Worm (Caenorhabditis elegans): ENCODE data around the gene F56H9.2.

F56H9.2 gene

DNA sequence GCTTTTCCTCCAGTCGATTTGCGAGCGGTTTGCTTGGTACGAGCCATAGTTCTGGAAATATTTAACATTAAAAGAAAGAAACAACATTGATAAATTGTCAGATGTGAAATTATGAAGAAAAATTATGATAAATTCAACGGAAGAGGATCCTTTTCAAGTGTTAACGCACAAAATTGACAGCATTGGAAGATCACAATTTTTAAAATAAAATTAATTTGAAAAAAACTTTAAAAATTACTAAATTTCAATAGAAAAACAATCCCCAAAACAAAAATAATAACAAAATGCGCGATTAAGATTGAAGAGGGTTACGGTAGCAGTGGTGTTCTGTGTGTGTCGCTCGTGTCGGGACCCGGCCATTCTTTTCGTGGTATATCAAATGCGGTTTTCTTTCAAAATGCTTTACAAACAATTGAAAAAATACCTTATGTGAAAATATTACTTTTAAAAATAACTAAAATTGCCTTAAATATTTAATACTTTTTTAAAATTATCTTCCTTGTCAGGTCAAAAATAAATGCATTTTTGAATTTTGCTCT lies 22.9 kb downstream of the F56H9.2 start, which contains the start of gene his-74:
Gene his-74 (minus strand): TSS at position 51 of the 539 bp plus-strand sequence.
- TF ChIP-seq lin-39 (tag; optimal IDR thresholded peaks at IDR 0.05) (no peak), nhr-237 (tag; optimal IDR thresholded peaks at IDR 0.05) (no peak), ceh-16 (tag; optimal IDR thresholded peaks at IDR 0.05) (no peak), R02D3.7 (tag; optimal IDR thresholded peaks at IDR 0.05) (no peak), hmg-11 (tag; optimal IDR thresholded peaks at IDR 0.05) (no peak), ama-1 (optimal IDR thresholded peaks at IDR 0.05) (no peak), nhr-67 (tag; optimal IDR thresholded peaks at IDR 0.05) (no peak), aly-2 (tag; optimal IDR thresholded peaks at IDR 0.05) (no peak), ceh-82 (tag; optimal IDR thresholded peaks at IDR 0.05) (no peak), eor-1 (tag; optimal IDR thresholded peaks at IDR 0.05) (no peak)

DNA sequence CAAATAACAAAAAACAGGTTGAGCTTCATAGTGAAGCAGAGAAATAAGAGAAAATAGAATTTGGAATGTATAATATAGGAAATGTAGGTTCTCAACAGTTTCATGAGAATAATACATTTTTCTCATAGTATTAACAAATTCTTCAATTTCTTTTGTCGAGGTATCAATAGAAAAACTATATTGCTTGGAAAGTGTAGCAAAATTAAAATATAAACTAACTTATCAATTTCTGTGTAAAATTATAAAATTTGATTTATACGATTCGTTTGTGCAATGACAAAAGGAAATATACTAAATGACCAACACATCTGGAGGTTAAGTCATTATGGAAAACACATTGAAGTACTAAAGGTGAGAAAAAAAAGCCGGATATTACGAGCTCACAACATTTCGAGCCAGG lies 24.2 kb downstream of the F56H9.2 start, which contains the start of gene W05B10.3:
Gene W05B10.3 (minus strand): TSS at position 101 of the 400 bp plus-strand sequence.
- TF ChIP-seq fkh-2 (tag; optimal IDR thresholded peaks at IDR 0.05) (no peak), nhr-28 (tag; optimal IDR thresholded peaks at IDR 0.05) (no peak), fos-1 (tag; optimal IDR thresholded peaks at IDR 0.05) (no peak), lin-39 (tag; optimal IDR thresholded peaks at IDR 0.05) (no peak), nhr-77 (tag; optimal IDR thresholded peaks at IDR 0.05) (no peak), nhr-23 (tag; optimal IDR thresholded peaks at IDR 0.05) (no peak)

DNA sequence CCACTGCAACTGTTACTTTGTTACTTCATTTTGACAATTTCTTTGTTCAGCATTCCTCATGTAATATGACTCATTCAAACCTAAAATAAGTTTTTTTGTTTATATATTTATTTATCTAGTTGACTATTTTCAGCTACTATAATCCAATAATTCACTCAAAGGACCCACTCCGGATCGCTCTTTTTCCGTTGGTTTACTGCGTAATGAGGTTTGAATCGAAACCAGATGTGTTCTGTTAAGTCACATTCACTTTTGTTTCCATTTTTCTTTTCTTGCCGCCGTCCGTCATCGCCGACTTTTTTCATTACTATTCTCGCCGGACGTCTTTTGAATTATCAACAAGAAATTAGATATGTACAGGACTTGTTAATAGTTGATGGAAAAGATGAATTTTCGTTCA lies 25.9 kb downstream of the F56H9.2 start:
- no peak for TF ChIP-seq fkh-10 (GFP tag; optimal IDR thresholded peaks at IDR 0.05)
- TF ChIP-seq unc-62 (GFP tag; optimal IDR thresholded peaks at IDR 0.05) = no peak
- TF ChIP-seq ceh-16 (tag; optimal IDR thresholded peaks at IDR 0.05) = no peak
- no peak for TF ChIP-seq nhr-43 (tag; optimal IDR thresholded peaks at IDR 0.05; ENCODE audit: poor library complexity, severe bottlenecking)
- TF ChIP-seq daf-12 (tag; optimal IDR thresholded peaks at IDR 0.05) = no peak
- TF ChIP-seq tbx-2 (tag; optimal IDR thresholded peaks at IDR 0.05) = no peak
- no peak for TF ChIP-seq ceh-9 (tag; optimal IDR thresholded peaks at IDR 0.05)
- TF ChIP-seq ztf-4 (tag; optimal IDR thresholded peaks at IDR 0.05) = no peak
- TF ChIP-seq nhr-67 (tag; optimal IDR thresholded peaks at IDR 0.05) = no peak
- no peak for TF ChIP-seq nhr-77 (tag; optimal IDR thresholded peaks at IDR 0.05)

DNA sequence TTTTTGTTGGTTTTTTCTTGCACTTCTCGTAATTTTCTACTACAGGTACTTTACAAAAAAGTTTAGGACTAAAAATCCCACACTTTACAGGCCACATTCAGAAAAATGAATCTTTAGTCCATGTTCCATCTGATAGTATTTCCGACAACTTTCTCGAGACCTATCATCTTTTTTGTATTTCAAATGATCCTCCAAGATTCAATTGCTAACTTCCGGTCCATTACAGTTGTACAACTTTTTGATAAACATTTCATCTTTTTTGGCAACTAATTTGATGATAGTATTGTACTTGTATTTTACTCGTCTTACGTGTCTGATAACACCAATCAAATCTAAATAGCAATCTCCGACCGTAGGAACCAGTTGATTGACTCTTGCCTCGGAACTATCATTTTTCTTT lies 29.9 kb downstream of the F56H9.2 start:
- TF ChIP-seq nhr-28 (tag; optimal IDR thresholded peaks at IDR 0.05) = no peak
- no peak for TF ChIP-seq ceh-28 (tag; optimal IDR thresholded peaks at IDR 0.05)
- no peak for TF ChIP-seq nhr-12 (tag; optimal IDR thresholded peaks at IDR 0.05)
- TF ChIP-seq eor-1 (tag; optimal IDR thresholded peaks at IDR 0.05) = no peak
- TF ChIP-seq ceh-82 (tag; optimal IDR thresholded peaks at IDR 0.05) = no peak
- no peak for TF ChIP-seq fkh-10 (GFP tag; optimal IDR thresholded peaks at IDR 0.05)
- no peak for TF ChIP-seq ZK546.5 (tag; optimal IDR thresholded peaks at IDR 0.05)
- TF ChIP-seq zag-1 (tag; optimal IDR thresholded peaks at IDR 0.05) = no peak
- no peak for TF ChIP-seq unc-62 (GFP tag; optimal IDR thresholded peaks at IDR 0.05)
- TF ChIP-seq mml-1 (tag; optimal IDR thresholded peaks at IDR 0.05) = no peak
- no peak for TF ChIP-seq lsy-12 (tag; optimal IDR thresholded peaks at IDR 0.05)
- TF ChIP-seq nhr-23 (tag; optimal IDR thresholded peaks at IDR 0.05) = no peak
- no peak for TF ChIP-seq mdl-1 (tag; optimal IDR thresholded peaks at IDR 0.05)

DNA sequence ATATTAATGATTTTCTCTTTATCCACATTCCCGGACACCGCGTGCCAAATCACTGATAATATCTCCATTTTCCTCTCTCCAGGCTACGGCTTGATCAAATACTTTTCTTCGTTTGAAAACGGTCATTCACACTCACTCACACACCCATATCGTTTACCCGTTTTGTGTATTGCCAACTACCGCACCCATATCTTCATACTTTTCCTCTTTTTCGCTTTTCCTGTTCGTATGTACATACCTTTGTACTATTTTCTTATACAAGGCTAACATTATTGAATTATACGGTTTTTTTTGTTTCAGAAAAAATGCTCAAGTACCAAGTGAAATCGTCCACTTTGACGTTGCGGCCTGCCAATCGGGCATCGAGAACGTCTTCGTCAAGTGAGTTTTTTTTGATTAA lies 30.5 kb downstream of the F56H9.2 start, which contains the start of gene W05B10.4:
Gene W05B10.4 (plus strand): TSS at position 301 of the 400 bp plus-strand sequence.
- no peak for TF ChIP-seq pqm-1 (tag; optimal IDR thresholded peaks at IDR 0.05)
- TF ChIP-seq ztf-4 (tag; optimal IDR thresholded peaks at IDR 0.05) = no peak
- TF ChIP-seq ceh-28 (tag; optimal IDR thresholded peaks at IDR 0.05) = no peak
- TF ChIP-seq fkh-10 (GFP tag; optimal IDR thresholded peaks at IDR 0.05) = no peak
- TF ChIP-seq tbx-2 (tag; optimal IDR thresholded peaks at IDR 0.05) = no peak
- TF ChIP-seq nhr-12 (tag; optimal IDR thresholded peaks at IDR 0.05) = no peak
- no peak for TF ChIP-seq nhr-28 (tag; optimal IDR thresholded peaks at IDR 0.05)

DNA sequence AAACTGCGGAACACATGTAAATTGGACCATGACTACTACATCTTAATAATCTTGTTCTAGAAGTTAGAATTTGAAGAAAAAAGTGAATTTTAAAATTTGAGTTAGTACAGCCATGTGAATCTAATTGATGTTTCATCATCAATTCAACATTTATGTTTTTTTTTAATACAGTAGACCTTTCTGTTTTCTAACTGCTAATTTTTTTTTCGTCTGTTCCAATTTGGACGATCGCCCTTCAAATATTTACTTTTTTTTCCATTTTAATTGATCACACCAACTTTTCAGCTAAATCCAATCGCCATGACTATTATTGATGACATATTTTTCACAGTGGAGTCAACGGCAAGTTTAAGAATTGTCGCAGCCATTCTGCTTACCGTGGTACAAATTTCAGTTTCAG lies 33.1 kb downstream of the F56H9.2 start, which contains the start of gene srx-116:
Gene srx-116 (plus strand): TSS at position 301 of the 400 bp plus-strand sequence.
- TF ChIP-seq nhr-23 (tag; optimal IDR thresholded peaks at IDR 0.05) = no peak
- no peak for TF ChIP-seq ztf-4 (tag; optimal IDR thresholded peaks at IDR 0.05)
- TF ChIP-seq nhr-11 (tag; optimal IDR thresholded peaks at IDR 0.05) = no peak
- no peak for TF ChIP-seq ceh-9 (tag; optimal IDR thresholded peaks at IDR 0.05)
- no peak for TF ChIP-seq eor-1 (tag; optimal IDR thresholded peaks at IDR 0.05)
- no peak for TF ChIP-seq ceh-28 (tag; optimal IDR thresholded peaks at IDR 0.05)
- no peak for TF ChIP-seq nhr-77 (tag; optimal IDR thresholded peaks at IDR 0.05)
- TF ChIP-seq skn-1 (tag; optimal IDR thresholded peaks at IDR 0.05) = no peak
- no peak for TF ChIP-seq nhr-43 (tag; optimal IDR thresholded peaks at IDR 0.05; ENCODE audit: poor library complexity, severe bottlenecking)
- no peak for TF ChIP-seq unc-62 (GFP tag; optimal IDR thresholded peaks at IDR 0.05)
